Fruit fly (Drosophila melanogaster) whole organism, embryonic: ENCODE data around the gene Hmt4-20.

Experiments used
- Abd-B ChIP-seq: fragments of 200-800 bp; sonication (Bioruptor generic); optimal IDR thresholded peaks from 2 replicates; lab custom pipeline; 2018; ENCODE audit warnings: missing biosample characterization, mild to moderate bottlenecking, missing genetic modification characterization, moderate library complexity
- Adf1 ChIP-seq: fragments of 200-800 bp; sonication (Bioruptor generic); IDR thresholded peaks from 2 replicates; pipeline ENCODE4 v1.3.6; 2022; ENCODE audit warnings: missing biosample characterization, missing genetic modification characterization
- Atf-2 ChIP-seq: fragments of 200-800 bp; sonication (Bioruptor generic); optimal IDR thresholded peaks from 2 replicates; lab custom pipeline; 2016; ENCODE audit warnings: missing biosample characterization, missing genetic modification characterization
- Atf3 ChIP-seq: fragments of 200-800 bp; sonication (Bioruptor generic); optimal IDR thresholded peaks from 3 replicates; lab custom pipeline; 2016; ENCODE audit warnings: missing biosample characterization, missing genetic modification characterization
- CG10147 ChIP-seq: fragments of 200-800 bp; sonication (Bioruptor generic); optimal IDR thresholded peaks from 2 replicates; lab custom pipeline; 2019; ENCODE audit warnings: missing biosample characterization, mild to moderate bottlenecking, missing genetic modification characterization, moderate library complexity
- CG1024 ChIP-seq: fragments of 200-800 bp; sonication (Bioruptor generic); IDR thresholded peaks from 2 replicates; pipeline ENCODE4 v1.3.6; 2022; ENCODE audit warnings: missing biosample characterization, missing genetic modification characterization
- CG10462 ChIP-seq: fragments of 200-800 bp; sonication (Bioruptor generic); optimal IDR thresholded peaks from 2 replicates; lab custom pipeline; 2016; ENCODE audit warnings: missing biosample characterization, missing genetic modification characterization
- CG11085 ChIP-seq: fragments of 200-800 bp; sonication (Bioruptor generic); IDR thresholded peaks from 2 replicates; pipeline ENCODE4 v1.3.6; 2022; ENCODE audit warnings: missing biosample characterization, missing genetic modification characterization
- CG13287 ChIP-seq: fragments of 200-800 bp; sonication (Bioruptor generic); IDR thresholded peaks from 2 replicates; pipeline ENCODE4 v1.3.6; 2022; ENCODE audit warnings: missing biosample characterization, missing genetic modification characterization; ENCODE audit not compliant: partially characterized antibody
- CG14014 ChIP-seq: fragments of 200-800 bp; sonication (Bioruptor generic); IDR thresholded peaks from 2 replicates; pipeline ENCODE4 v1.3.6; 2022; ENCODE audit warnings: missing biosample characterization, missing genetic modification characterization
- CG14965 ChIP-seq: fragments of 200-800 bp; sonication (Bioruptor generic); optimal IDR thresholded peaks from 2 replicates; lab custom pipeline; 2016; ENCODE audit warnings: missing biosample characterization, missing genetic modification characterization, borderline replicate concordance
- CG17186 ChIP-seq: fragments of 200-800 bp; sonication (Bioruptor generic); optimal IDR thresholded peaks from 3 replicates; lab custom pipeline; 2017; ENCODE audit warnings: missing biosample characterization, missing genetic modification reagents, missing genetic modification characterization
- CG17359 ChIP-seq: fragments of 200-800 bp; sonication (Bioruptor generic); optimal IDR thresholded peaks from 3 replicates; lab custom pipeline; 2018; ENCODE audit warnings: missing biosample characterization, mild to moderate bottlenecking, missing genetic modification characterization, moderate library complexity
- CG3281 ChIP-seq: fragments of 200-800 bp; sonication (Bioruptor generic); optimal IDR thresholded peaks from 3 replicates; lab custom pipeline; 2017; ENCODE audit warnings: missing biosample characterization, mild to moderate bottlenecking, missing genetic modification characterization
- CG4617 ChIP-seq: fragments of 200-800 bp; sonication (Bioruptor generic); optimal IDR thresholded peaks from 3 replicates; lab custom pipeline; 2016; ENCODE audit warnings: missing biosample characterization, missing genetic modification characterization, borderline replicate concordance
- CG6175 ChIP-seq: fragments of 200-800 bp; sonication (Bioruptor generic); IDR thresholded peaks from 3 replicates; pipeline ENCODE4 v1.3.6; 2022; ENCODE audit warnings: missing biosample characterization, missing genetic modification characterization
- CG6765 ChIP-seq: fragments of 200-800 bp; sonication (Bioruptor generic); optimal IDR thresholded peaks from 3 replicates; lab custom pipeline; 2017; ENCODE audit warnings: missing biosample characterization, mild to moderate bottlenecking, missing genetic modification characterization
- CG8765 ChIP-seq: fragments of 200-800 bp; sonication (Bioruptor generic); IDR thresholded peaks from 2 replicates; pipeline ENCODE4 v1.3.6; 2022; ENCODE audit warnings: missing biosample characterization, missing genetic modification characterization
- CG9932 ChIP-seq: fragments of 200-800 bp; sonication (Bioruptor generic); IDR thresholded peaks from 2 replicates; pipeline ENCODE4 v1.3.6; 2022; ENCODE audit warnings: missing biosample characterization, missing genetic modification characterization
- CTCF ChIP-seq: fragments of 200-800 bp; sonication (Bioruptor generic); optimal IDR thresholded peaks from 2 replicates; lab custom pipeline; 2017; ENCODE audit warnings: missing biosample characterization, mild to moderate bottlenecking, missing genetic modification characterization, moderate library complexity
- Fer3 ChIP-seq: fragments of 200-800 bp; sonication (Bioruptor generic); optimal IDR thresholded peaks from 2 replicates; lab custom pipeline; 2018; ENCODE audit warnings: missing biosample characterization, mild to moderate bottlenecking, missing genetic modification characterization, moderate library complexity
- Hand ChIP-seq: fragments of 200-800 bp; sonication (Bioruptor generic); optimal IDR thresholded peaks from 2 replicates; lab custom pipeline; 2017; ENCODE audit warnings: mild to moderate bottlenecking, missing biosample characterization, missing genetic modification reagents, missing genetic modification characterization
- Hmr ChIP-seq: fragments of 200-800 bp; sonication (Bioruptor generic); optimal IDR thresholded peaks from 3 replicates; lab custom pipeline; 2017; ENCODE audit warnings: mild to moderate bottlenecking, missing biosample characterization, missing genetic modification reagents, missing genetic modification characterization
- Jarid2 ChIP-seq: fragments of 200-800 bp; sonication (Bioruptor generic); optimal IDR thresholded peaks from 3 replicates; lab custom pipeline; 2017; ENCODE audit warnings: mild to moderate bottlenecking, missing biosample characterization, missing genetic modification reagents, missing genetic modification characterization
- Lim3 ChIP-seq: fragments of 200-800 bp; sonication (Bioruptor generic); IDR thresholded peaks from 2 replicates; pipeline ENCODE4 v1.3.6; 2022; ENCODE audit warnings: missing biosample characterization, missing genetic modification characterization
- Mad ChIP-seq: fragments of 200-800 bp; sonication (Bioruptor generic); optimal IDR thresholded peaks from 2 replicates; lab custom pipeline; 2016; ENCODE audit warnings: missing biosample characterization, missing genetic modification characterization
- Max ChIP-seq: fragments of 200-800 bp; sonication (Bioruptor generic); optimal IDR thresholded peaks from 2 replicates; lab custom pipeline; 2016; ENCODE audit warnings: missing biosample characterization, mild to moderate bottlenecking, missing genetic modification characterization
- NC2β ChIP-seq: fragments of 200-800 bp; sonication (Bioruptor generic); optimal IDR thresholded peaks from 2 replicates; lab custom pipeline; 2016; ENCODE audit warnings: missing biosample characterization, missing genetic modification characterization
- NFAT ChIP-seq: fragments of 200-800 bp; sonication (Bioruptor generic); IDR thresholded peaks from 2 replicates; pipeline ENCODE4 v1.3.6; 2022; ENCODE audit warnings: missing biosample characterization, missing genetic modification characterization
- Optix ChIP-seq: fragments of 200-800 bp; sonication (Bioruptor generic); IDR thresholded peaks from 3 replicates; pipeline ENCODE4 v1.3.6; 2022; ENCODE audit warnings: missing biosample characterization, missing genetic modification characterization
- Poxn ChIP-seq: fragments of 200-800 bp; sonication (Bioruptor generic); IDR thresholded peaks from 2 replicates; pipeline ENCODE4 v1.3.6; 2022; ENCODE audit warnings: missing biosample characterization, missing genetic modification characterization
- Stat92E ChIP-seq, 3 experiments: fragments of >200 bp in 2 of 3; fragments of 200-800 bp in 1 of 3; sonication (Bioruptor generic) in 1 of 3; optimal IDR thresholded peaks; 2 replicates each; lab custom pipeline; 2017 to 2019; ENCODE audit warnings: missing biosample characterization in 3 of 3, missing genetic modification characterization in 3 of 3, mild to moderate bottlenecking in 1 of 3, moderate library complexity in 1 of 3
- abd-A ChIP-seq: fragments of 200-800 bp; sonication (Bioruptor generic); optimal IDR thresholded peaks from 3 replicates; lab custom pipeline; 2019; ENCODE audit warnings: missing biosample characterization, mild to moderate bottlenecking, missing genetic modification characterization, moderate library complexity
- dm ChIP-seq: fragments of 200-800 bp; sonication (Bioruptor generic); optimal IDR thresholded peaks from 3 replicates; lab custom pipeline; 2016; ENCODE audit warnings: missing biosample characterization, missing genetic modification characterization
- exex ChIP-seq: fragments of 200-800 bp; sonication (Bioruptor generic); optimal IDR thresholded peaks from 4 replicates; lab custom pipeline; 2018; ENCODE audit warnings: missing biosample characterization, mild to moderate bottlenecking, missing genetic modification characterization, moderate library complexity
- fd64A ChIP-seq: fragments of 200-800 bp; sonication (Bioruptor generic); optimal IDR thresholded peaks from 3 replicates; lab custom pipeline; 2018; ENCODE audit warnings: missing biosample characterization, mild to moderate bottlenecking, missing genetic modification characterization
- gfzf ChIP-seq: fragments of 200-800 bp; sonication (Bioruptor generic); optimal IDR thresholded peaks from 2 replicates; lab custom pipeline; 2016; ENCODE audit warnings: missing biosample characterization, mild to moderate bottlenecking, missing genetic modification characterization, moderate library complexity
- h ChIP-seq: fragments of >200 bp; optimal IDR thresholded peaks from 2 replicates; lab custom pipeline; 2017
- lov ChIP-seq, 2 experiments: fragments of 200-800 bp in 1 of 2; fragments of >200 bp in 1 of 2; sonication (Bioruptor generic) in 1 of 2; IDR thresholded peaks in 1 of 2; optimal IDR thresholded peaks in 1 of 2; 2 replicates in 1 of 2; 3 replicates in 1 of 2; pipeline versions ENCODE4 v1.3.6 to Lab custom; 2017 to 2022; ENCODE audit warnings: missing biosample characterization in 1 of 2, missing genetic modification characterization in 1 of 2
- pnt ChIP-seq: fragments of 200-800 bp; sonication (Bioruptor generic); optimal IDR thresholded peaks from 3 replicates; lab custom pipeline; 2016; ENCODE audit warnings: missing biosample characterization, missing genetic modification characterization
- pros ChIP-seq: fragments of 200-800 bp; sonication (Bioruptor generic); optimal IDR thresholded peaks from 3 replicates; lab custom pipeline; 2019; ENCODE audit warnings: missing biosample characterization, mild to moderate bottlenecking, missing genetic modification characterization, moderate library complexity
- ro ChIP-seq: fragments of 200-800 bp; sonication (Bioruptor generic); IDR thresholded peaks from 2 replicates; pipeline ENCODE4 v1.3.6; 2022; ENCODE audit warnings: missing biosample characterization, missing genetic modification characterization
- shn ChIP-seq: fragments of 200-800 bp; sonication (Bioruptor generic); optimal IDR thresholded peaks from 3 replicates; lab custom pipeline; 2016; ENCODE audit warnings: missing biosample characterization, missing genetic modification characterization
- sim ChIP-seq: fragments of 200-800 bp; sonication (Bioruptor generic); IDR thresholded peaks from 2 replicates; pipeline ENCODE4 v1.3.6; 2022; ENCODE audit warnings: missing biosample characterization, missing genetic modification characterization
- slbo ChIP-seq: fragments of 200-800 bp; sonication (Bioruptor generic); IDR thresholded peaks from 2 replicates; pipeline ENCODE4 v1.3.6; 2022; ENCODE audit warnings: missing biosample characterization, missing genetic modification characterization
- sqz ChIP-seq: fragments of 200-800 bp; sonication (Bioruptor generic); optimal IDR thresholded peaks from 3 replicates; lab custom pipeline; 2018; ENCODE audit warnings: missing biosample characterization, mild to moderate bottlenecking, missing genetic modification characterization
- tap ChIP-seq: fragments of 200-800 bp; optimal IDR thresholded peaks from 3 replicates; lab custom pipeline; 2019; ENCODE audit warnings: missing biosample characterization, mild to moderate bottlenecking, missing genetic modification characterization, moderate library complexity
- tna ChIP-seq: fragments of 200-800 bp; sonication (Bioruptor generic); IDR thresholded peaks from 2 replicates; pipeline ENCODE4 v1.3.6; 2022; ENCODE audit warnings: missing biosample characterization, missing genetic modification characterization; ENCODE audit not compliant: partially characterized antibody
- wdn ChIP-seq: fragments of 200-800 bp; sonication (Bioruptor generic); IDR thresholded peaks from 2 replicates; pipeline ENCODE4 v1.3.6; 2022; ENCODE audit warnings: missing biosample characterization, missing genetic modification characterization

Gene Hmt4-20

DNA sequence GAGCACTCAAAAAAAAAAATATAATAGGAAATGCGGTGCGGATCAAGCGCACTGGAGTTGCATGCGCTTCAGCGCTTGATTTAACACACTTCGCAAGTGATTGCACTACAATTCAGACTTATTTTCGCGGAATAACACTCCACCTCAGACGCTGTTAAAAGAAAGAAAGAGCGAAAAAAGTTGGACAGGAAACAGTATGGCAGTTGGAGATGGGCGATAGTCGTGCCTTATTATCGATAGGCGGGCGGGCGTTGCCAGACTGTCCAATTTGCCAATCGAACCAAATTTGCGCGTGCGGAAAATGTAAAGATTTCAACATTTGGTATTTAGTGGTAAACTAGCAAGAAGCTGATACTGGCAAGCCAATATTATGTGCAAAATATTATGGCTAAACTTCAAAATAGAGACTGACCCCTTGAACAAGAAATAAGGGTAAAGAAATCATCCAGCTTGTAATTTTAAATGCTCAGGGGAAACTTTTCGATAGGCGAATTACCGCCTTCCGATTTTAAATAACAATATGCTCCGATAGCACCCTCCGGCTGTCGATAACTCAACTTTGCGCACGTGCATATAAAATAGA lies 26.5 kb downstream of the Hmt4-20 start, which contains the start of the genes RpL36 and Mybbp1A (continued):
- no peak for TF ChIP-seq CG10462
- peak; percentile 79 for TF ChIP-seq CG6765 (GFP tag; lab: Kevin White, UChicago)
- 0 out of 2 replicates have a peak, but pooled peaks have one; percentile 43 for TF ChIP-seq wdn (GFP tag; lab: Robert Waterston, UW)
- 0 out of 3 replicates have a peak, but pooled peaks have one; percentile 30 for TF ChIP-seq CG6175 (GFP tag; lab: Robert Waterston, UW)
- peak; percentile 42 for TF ChIP-seq CG10147 (GFP tag; lab: Kevin White, UChicago)
- peak; percentile 95 for TF ChIP-seq dm (GFP tag; lab: Kevin White, UChicago)
- TF ChIP-seq Lim3 (GFP tag; lab: Robert Waterston, UW): no peak
- peak; percentile 71 for TF ChIP-seq sqz
- TF ChIP-seq CG9932 (GFP tag; lab: Robert Waterston, UW): peak; percentile 68
- no peak for TF ChIP-seq tap (tag; lab: Kevin White, UChicago)
- TF ChIP-seq h (lab: Kevin White, UChicago): no peak
- TF ChIP-seq CG3281 (GFP tag; lab: Kevin White, UChicago): peak; percentile 80
- TF ChIP-seq Jarid2: no peak
- TF ChIP-seq Atf-2: peak; percentile 46
- TF ChIP-seq Mad (GFP tag; lab: Kevin White, UChicago): peak; percentile 71
- TF ChIP-seq slbo (GFP tag; lab: Robert Waterston, UW): peak; percentile 79
- TF ChIP-seq CG4617: peak; percentile 69
- TF ChIP-seq pros (GFP tag; lab: Kevin White, UChicago): peak; percentile 21
- no peak for TF ChIP-seq Abd-B (GFP tag; lab: Kevin White, UChicago)
- TF ChIP-seq CTCF (GFP tag; lab: Kevin White, UChicago): peak; percentile 38
- peak; percentile 52 for TF ChIP-seq CG14965 (GFP tag; lab: Kevin White, UChicago)
- TF ChIP-seq sim (GFP tag; lab: Robert Waterston, UW): 0 out of 2 replicates have a peak, but pooled peaks have one; percentile 7
- no peak; the same call in 1 of the 2 replicates for TF ChIP-seq ro (GFP tag; lab: Robert Waterston, UW)
- TF ChIP-seq Atf3 (GFP tag; lab: Kevin White, UChicago): peak; percentile 62
- peak; percentile 69 for TF ChIP-seq CG14014 (GFP tag; lab: Robert Waterston, UW)
- TF ChIP-seq CG8765 (GFP tag; lab: Robert Waterston, UW): 0 out of 2 replicates have a peak, but pooled peaks have one; percentile 18
- TF ChIP-seq Stat92E (GFP tag; optimal IDR thresholded peaks at IDR 0.05; lab: Kevin White, UChicago): peak in 1 of 3 experiments; percentile 12
- TF ChIP-seq tna (GFP tag; lab: Robert Waterston, UW): peak; percentile 86
- 0 out of 2 replicates have a peak, but pooled peaks have one; percentile 23 for TF ChIP-seq Poxn
- peak; percentile 66 for TF ChIP-seq Hand
- no peak for TF ChIP-seq abd-A
- TF ChIP-seq Fer3 (tag; lab: Kevin White, UChicago): peak; percentile 66
- peak; percentile 33 for TF ChIP-seq Adf1 (GFP tag; lab: Robert Waterston, UW)
- no peak for TF ChIP-seq exex (tag; lab: Kevin White, UChicago)
- TF ChIP-seq shn (GFP tag; lab: Kevin White, UChicago): peak; percentile 81
- TF ChIP-seq Max (GFP tag; lab: Kevin White, UChicago): peak; percentile 80
- TF ChIP-seq CG17186 (GFP tag; lab: Kevin White, UChicago): peak; percentile 95
- TF ChIP-seq CG11085 (GFP tag; lab: Robert Waterston, UW): peak; percentile 71
- TF ChIP-seq CG17359 (tag; lab: Kevin White, UChicago): peak; percentile 46
- no peak for TF ChIP-seq lov (optimal IDR thresholded peaks at IDR 0.05; lab: Kevin White, UChicago)
- TF ChIP-seq lov (GFP tag; IDR thresholded peaks at IDR 0.05; lab: Robert Waterston, UW): peak; percentile 77; the same call in 1 of the 3 replicates
- TF ChIP-seq gfzf (GFP tag; lab: Kevin White, UChicago): peak; percentile 59
- TF ChIP-seq Hmr: peak; percentile 90
- TF ChIP-seq CG1024 (GFP tag; lab: Robert Waterston, UW): peak; percentile 29; the same call in 1 of the 2 replicates
- peak; percentile 68 for TF ChIP-seq fd64A
- TF ChIP-seq pnt: peak; percentile 25
- peak; percentile 58; the same call in 2 of the 3 replicates for TF ChIP-seq Optix (GFP tag; lab: Robert Waterston, UW)
- TF ChIP-seq NC2β (GFP tag; lab: Kevin White, UChicago): peak; percentile 95
- TF ChIP-seq CG13287 (GFP tag; lab: Robert Waterston, UW): peak; percentile 85
- peak; percentile 71 for TF ChIP-seq NFAT (GFP tag; lab: Robert Waterston, UW)
